Worm (Caenorhabditis elegans) whole organism, late embryonic: ENCODE measurements around the gene T02H6.8.

Source experiments
- C08G9.2 ChIP-seq: sonication (generic microtip); optimal IDR thresholded peaks from 2 replicates; lab custom pipeline; 2016; ENCODE audit warnings: mild to moderate bottlenecking, missing genetic modification characterization, moderate library complexity, missing compliant biosample characterization
- C38D4.7 ChIP-seq: fragments of 200-800 bp; sonication (Bioruptor generic); optimal IDR thresholded peaks from 2 replicates; lab custom pipeline; 2018; ENCODE audit warnings: mild to moderate bottlenecking, missing genetic modification characterization, moderate library complexity, missing compliant biosample characterization
- Y22D7AL.16 ChIP-seq: sonication (generic microtip); optimal IDR thresholded peaks from 2 replicates; lab custom pipeline; 2016; ENCODE audit warnings: missing genetic modification characterization, missing compliant biosample characterization
- ahr-1 ChIP-seq: sonication (generic microtip); optimal IDR thresholded peaks from 2 replicates; lab custom pipeline; 2016; ENCODE audit warnings: missing genetic modification characterization, missing compliant biosample characterization
- ama-1 ChIP-seq: fragments of 150-350 bp; optimal IDR thresholded peaks from 2 replicates; lab custom pipeline; 2014
- ceh-14 ChIP-seq: sonication (generic microtip); optimal IDR thresholded peaks from 2 replicates; lab custom pipeline; 2016; ENCODE audit warnings: missing genotype, missing genetic modification characterization, missing compliant biosample characterization
- ceh-18 ChIP-seq: sonication (generic microtip); optimal IDR thresholded peaks from 2 replicates; lab custom pipeline; 2016; ENCODE audit warnings: missing genetic modification characterization, missing compliant biosample characterization
- ceh-19 ChIP-seq: fragments of 200-800 bp; sonication (Bioruptor generic); optimal IDR thresholded peaks from 2 replicates; lab custom pipeline; 2018; ENCODE audit warnings: mild to moderate bottlenecking, missing genetic modification characterization, missing compliant biosample characterization
- ceh-2 ChIP-seq: sonication (generic microtip); optimal IDR thresholded peaks from 2 replicates; lab custom pipeline; 2016; ENCODE audit warnings: missing genotype, missing genetic modification characterization, missing compliant biosample characterization
- ceh-22 ChIP-seq: sonication (generic microtip); optimal IDR thresholded peaks from 2 replicates; lab custom pipeline; 2017; ENCODE audit warnings: missing biosample characterization, missing genetic modification characterization
- ceh-34 ChIP-seq: sonication (generic microtip); optimal IDR thresholded peaks from 2 replicates; lab custom pipeline; 2016; ENCODE audit warnings: mild to moderate bottlenecking, missing genetic modification characterization, missing compliant biosample characterization
- ceh-48 ChIP-seq: sonication (generic microtip); optimal IDR thresholded peaks from 2 replicates; lab custom pipeline; 2016; ENCODE audit warnings: missing genetic modification characterization, inconsistent platforms, missing compliant biosample characterization
- ceh-9 ChIP-seq: sonication (generic microtip); optimal IDR thresholded peaks from 2 replicates; lab custom pipeline; 2016; ENCODE audit warnings: mild to moderate bottlenecking, missing genetic modification characterization, inconsistent platforms, missing compliant biosample characterization
- elt-2 ChIP-seq: sonication (generic microtip); optimal IDR thresholded peaks from 2 replicates; lab custom pipeline; 2016; ENCODE audit warnings: missing genetic modification reagents, missing genetic modification characterization, missing compliant biosample characterization
- elt-4 ChIP-seq: sonication (generic microtip); optimal IDR thresholded peaks from 2 replicates; lab custom pipeline; 2016; ENCODE audit warnings: missing genetic modification characterization, missing compliant biosample characterization
- eyg-1 ChIP-seq: sonication (generic microtip); optimal IDR thresholded peaks from 2 replicates; lab custom pipeline; 2016; ENCODE audit warnings: missing genotype, missing genetic modification characterization, missing compliant biosample characterization
- fkh-10 ChIP-seq: fragments of 150-350 bp; optimal IDR thresholded peaks from 2 replicates; lab custom pipeline; 2014; ENCODE audit warnings: missing biosample characterization, missing genetic modification reagents, missing genetic modification characterization
- fkh-6 ChIP-seq: sonication (generic microtip); optimal IDR thresholded peaks from 2 replicates; lab custom pipeline; 2016; ENCODE audit warnings: missing genetic modification characterization, missing compliant biosample characterization
- gmeb-2 ChIP-seq: sonication (generic microtip); optimal IDR thresholded peaks from 2 replicates; lab custom pipeline; 2016; ENCODE audit warnings: missing genetic modification characterization, inconsistent platforms, missing compliant biosample characterization
- hlh-30 ChIP-seq: sonication (generic microtip); optimal IDR thresholded peaks from 2 replicates; lab custom pipeline; 2017; ENCODE audit warnings: antibody characterized with exemption, missing genetic modification characterization, missing compliant biosample characterization; ENCODE audit not compliant: insufficient read depth
- hlh-8 ChIP-seq: sonication (generic microtip); optimal IDR thresholded peaks from 2 replicates; lab custom pipeline; 2016; ENCODE audit warnings: missing genotype, missing genetic modification characterization, missing compliant biosample characterization
- lim-6 ChIP-seq: sonication (generic microtip); optimal IDR thresholded peaks from 2 replicates; lab custom pipeline; 2016; ENCODE audit warnings: missing genetic modification characterization, missing compliant biosample characterization
- lin-11 ChIP-seq: fragments of 200-800 bp; sonication (Bioruptor generic); optimal IDR thresholded peaks from 2 replicates; lab custom pipeline; 2018; ENCODE audit warnings: mild to moderate bottlenecking, missing genetic modification characterization, missing compliant biosample characterization
- madf-2 ChIP-seq: sonication (generic microtip); optimal IDR thresholded peaks from 2 replicates; lab custom pipeline; 2017; ENCODE audit warnings: missing genetic modification characterization, missing compliant biosample characterization
- nfya-1 ChIP-seq: sonication (generic microtip); optimal IDR thresholded peaks from 2 replicates; lab custom pipeline; 2017; ENCODE audit warnings: missing genetic modification characterization, mild to moderate bottlenecking, missing compliant biosample characterization, antibody characterized with exemption, moderate library complexity
- nhr-11 ChIP-seq: fragments of 150-350 bp; optimal IDR thresholded peaks from 2 replicates; lab custom pipeline; 2014; ENCODE audit warnings: missing biosample characterization, missing genetic modification characterization
- npax-4 ChIP-seq: sonication (generic microtip); optimal IDR thresholded peaks from 2 replicates; lab custom pipeline; 2016; ENCODE audit warnings: missing genetic modification characterization, missing compliant biosample characterization
- odd-2 ChIP-seq: sonication (generic microtip); optimal IDR thresholded peaks from 2 replicates; lab custom pipeline; 2017; ENCODE audit warnings: antibody characterized with exemption, mild to moderate bottlenecking, missing genetic modification characterization, missing compliant biosample characterization
- pag-3 ChIP-seq: sonication (generic microtip); optimal IDR thresholded peaks from 2 replicates; lab custom pipeline; 2016; ENCODE audit warnings: missing compliant biosample characterization, missing genetic modification characterization, borderline replicate concordance
- pat-9 ChIP-seq: fragments of 200-800 bp; sonication (Bioruptor generic); optimal IDR thresholded peaks from 2 replicates; lab custom pipeline; 2018; ENCODE audit warnings: mild to moderate bottlenecking, missing genetic modification characterization, moderate library complexity, missing compliant biosample characterization
- pha-2 ChIP-seq: sonication (generic microtip); optimal IDR thresholded peaks from 2 replicates; lab custom pipeline; 2017; ENCODE audit warnings: mild to moderate bottlenecking, missing genetic modification characterization, missing compliant biosample characterization
- pros-1 ChIP-seq: fragments of 150-350 bp; optimal IDR thresholded peaks from 2 replicates; lab custom pipeline; 2014; ENCODE audit warnings: missing biosample characterization, missing genetic modification reagents, missing genetic modification characterization
- sox-4 ChIP-seq: sonication (generic microtip); optimal IDR thresholded peaks from 2 replicates; lab custom pipeline; 2017; ENCODE audit warnings: mild to moderate bottlenecking, missing genetic modification characterization, inconsistent platforms, missing compliant biosample characterization
- tbx-2 ChIP-seq: sonication (generic microtip); optimal IDR thresholded peaks from 2 replicates; lab custom pipeline; 2016; ENCODE audit warnings: missing genetic modification characterization, missing compliant biosample characterization
- ttx-3 ChIP-seq: sonication (generic microtip); optimal IDR thresholded peaks from 2 replicates; lab custom pipeline; 2016; ENCODE audit warnings: missing genetic modification reagents, missing genetic modification characterization, missing compliant biosample characterization
- unc-42 ChIP-seq: sonication (generic microtip); optimal IDR thresholded peaks from 2 replicates; lab custom pipeline; 2016; ENCODE audit warnings: missing genotype, missing genetic modification characterization, missing compliant biosample characterization
- unc-55 ChIP-seq: sonication (generic microtip); optimal IDR thresholded peaks from 2 replicates; lab custom pipeline; 2017; ENCODE audit warnings: missing biosample characterization, missing genetic modification reagents, missing genetic modification characterization
- zip-5 ChIP-seq: sonication (generic microtip); optimal IDR thresholded peaks from 2 replicates; lab custom pipeline; 2016; ENCODE audit warnings: missing genetic modification characterization, missing compliant biosample characterization

T02H6.8 gene

DNA sequence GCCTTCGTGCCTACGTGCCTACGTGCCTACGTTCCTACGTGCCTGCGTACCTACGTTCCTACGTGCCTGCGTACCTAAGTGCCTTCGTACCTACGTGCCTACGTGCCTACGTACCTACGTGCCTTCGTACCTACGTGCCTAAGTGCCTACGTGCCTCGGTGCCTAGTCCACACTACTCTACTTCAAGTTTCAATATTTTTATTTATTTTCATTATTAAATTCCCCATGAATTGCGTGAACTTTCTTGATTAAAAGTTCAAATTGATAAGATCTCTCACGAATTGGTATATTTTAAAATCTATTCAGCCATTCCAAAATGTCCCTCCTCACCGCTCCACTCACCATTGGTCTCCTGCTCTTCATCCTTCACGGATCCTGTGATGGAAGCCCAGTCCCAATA, 6.5 kb upstream of the T02H6.8 start, which contains the start of gene Y39F10C.3:
TSS of gene Y39F10C.3 (plus strand) at position 301 of the 400 bp plus-strand sequence.
- TF ChIP-seq nfya-1 (tag; lab: Kevin White, UChicago) (no peak), ahr-1 (tag; lab: Kevin White, UChicago) (no peak), ceh-34 (tag; lab: Kevin White, UChicago) (no peak), lin-11 (no peak), ceh-2 (tag; lab: Kevin White, UChicago) (no peak), Y22D7AL.16 (tag; lab: Kevin White, UChicago) (no peak), ceh-19 (GFP tag; lab: Kevin White, UChicago) (no peak)

ce11 chrII:675303-675702, 5.3 kb upstream of the T02H6.8 start, which contains the start of gene Y39F10C.1:
TSS of gene Y39F10C.1 (plus strand) at chrII:675603.
- TF ChIP-seq ttx-3 (no peak), unc-42 (tag; lab: Kevin White, UChicago) (no peak), C38D4.7 (GFP tag; lab: Kevin White, UChicago) (no peak), ceh-34 (tag; lab: Kevin White, UChicago) (no peak), ceh-48 (tag; lab: Kevin White, UChicago) (no peak), pat-9 (no peak), ceh-2 (tag; lab: Kevin White, UChicago) (no peak), odd-2 (no peak), pag-3 (tag; lab: Kevin White, UChicago) (no peak), gmeb-2 (no peak), elt-2 (tag; lab: Kevin White, UChicago) (no peak), tbx-2 (tag; lab: Kevin White, UChicago) (no peak), ceh-19 (GFP tag; lab: Kevin White, UChicago) (no peak), pros-1 (no peak), ceh-14 (tag; lab: Kevin White, UChicago) (no peak), elt-4 (tag; lab: Kevin White, UChicago) (no peak), npax-4 (tag; lab: Kevin White, UChicago) (no peak), C08G9.2 (tag; lab: Kevin White, UChicago) (no peak), fkh-10 (GFP tag; lab: Kevin White, UChicago) (no peak), ceh-18 (tag; lab: Kevin White, UChicago) (no peak)

ce11 chrII:675822-676221, 4.8 kb upstream of the T02H6.8 start:
- TF ChIP-seq Y22D7AL.16 (tag; lab: Kevin White, UChicago), result no peak
- no peak for TF ChIP-seq pros-1
- TF ChIP-seq lin-11, result no peak
- TF ChIP-seq ceh-19 (GFP tag; lab: Kevin White, UChicago), result no peak
- TF ChIP-seq madf-2 (tag; lab: Kevin White, UChicago), result no peak
- no peak for TF ChIP-seq zip-5 (tag; lab: Kevin White, UChicago)
- no peak for TF ChIP-seq unc-55
- no peak for TF ChIP-seq fkh-6 (tag; lab: Kevin White, UChicago)
- TF ChIP-seq ceh-22, result no peak
- TF ChIP-seq nhr-11 (tag; lab: Kevin White, UChicago), result no peak
- TF ChIP-seq eyg-1 (tag; lab: Kevin White, UChicago), result no peak
- TF ChIP-seq ceh-48 (tag; lab: Kevin White, UChicago), result no peak
- no peak for TF ChIP-seq lim-6
- no peak for TF ChIP-seq hlh-8 (tag; lab: Kevin White, UChicago)
- no peak for TF ChIP-seq sox-4 (tag; lab: Kevin White, UChicago)
- no peak for TF ChIP-seq pha-2 (tag; lab: Kevin White, UChicago)
- no peak for TF ChIP-seq ceh-9 (tag; lab: Kevin White, UChicago)
- TF ChIP-seq ama-1 (lab: Kevin White, UChicago), result no peak
- TF ChIP-seq elt-4 (tag; lab: Kevin White, UChicago), result no peak
- TF ChIP-seq hlh-30 (tag; lab: Kevin White, UChicago), result no peak
- TF ChIP-seq, all 69 proteins: peak for 0
